Worm (Caenorhabditis elegans): Measurements from ENCODE around the gene coh-1.

Gene coh-1

DNA sequence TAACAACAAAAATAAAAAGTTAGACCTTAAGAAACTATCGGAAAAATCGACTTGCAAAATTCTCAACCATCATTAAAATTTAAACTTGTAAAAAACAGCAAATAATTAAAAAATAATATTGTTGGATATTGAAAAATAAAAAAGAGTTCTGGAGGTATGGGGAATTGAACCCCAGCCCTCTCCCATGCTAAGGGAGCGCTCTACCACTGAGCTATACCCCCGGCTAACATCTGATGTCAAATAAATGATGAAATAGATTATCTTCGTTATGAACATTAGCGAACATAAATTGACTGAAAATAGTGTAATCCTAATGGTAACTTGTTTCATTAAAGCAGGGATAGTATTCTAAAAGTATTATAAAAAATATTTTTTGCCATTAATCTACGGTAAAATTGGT is 32.3 kb upstream of the coh-1 start (continued):
- no peak for TF ChIP-seq ceh-58 (GFP tag; IDR thresholded peaks at IDR 0.05)
- TF ChIP-seq lin-26 (GFP tag; IDR thresholded peaks at IDR 0.05): peak; percentile 88
- no peak for TF ChIP-seq nhr-27 (tag; optimal IDR thresholded peaks at IDR 0.05)
- no peak for TF ChIP-seq ekl-4 (GFP tag; IDR thresholded peaks at IDR 0.05)
- TF ChIP-seq ceh-91 (GFP tag; IDR thresholded peaks at IDR 0.05): no peak
- TF ChIP-seq him-1 (tag; optimal IDR thresholded peaks at IDR 0.05): peak; percentile 65
- no peak for TF ChIP-seq madf-8 (GFP tag; conservative IDR thresholded peaks at IDR 0.05)
- no peak for TF ChIP-seq rcor-1 (GFP tag; IDR thresholded peaks at IDR 0.05)
- TF ChIP-seq attf-5 (GFP tag; optimal IDR thresholded peaks at IDR 0.05): peak; percentile 7
- no peak for TF ChIP-seq bed-1 (GFP tag; IDR thresholded peaks at IDR 0.05)
- TF ChIP-seq aptf-3 (GFP tag; IDR thresholded peaks at IDR 0.05): no peak
- TF ChIP-seq nfya-1 (tag; optimal IDR thresholded peaks at IDR 0.05; ENCODE audit: borderline replicate concordance, insufficient read depth): no peak
- TF ChIP-seq sptf-2 (GFP tag; optimal IDR thresholded peaks at IDR 0.05): no peak
- TF ChIP-seq ztf-22 (GFP tag; optimal IDR thresholded peaks at IDR 0.05): no peak
- TF ChIP-seq F33H1.4 (GFP tag; IDR thresholded peaks at IDR 0.05): no peak
- TF ChIP-seq egrh-3 (GFP tag; IDR thresholded peaks at IDR 0.05): no peak
- peak; percentile 90 for TF ChIP-seq tbp1 (GFP tag; optimal IDR thresholded peaks at IDR 0.05)
- TF ChIP-seq egl-18 (GFP tag; IDR thresholded peaks at IDR 0.05): no peak
- TF ChIP-seq hlh-26 (GFP tag; conservative IDR thresholded peaks at IDR 0.05): no peak
- TF ChIP-seq chd-7 (tag; optimal IDR thresholded peaks at IDR 0.05): no peak
- no peak for TF ChIP-seq ets-4 (GFP tag; optimal IDR thresholded peaks at IDR 0.05)
- TF ChIP-seq snpc-1.1 (tag; optimal IDR thresholded peaks at IDR 0.05; ENCODE audit: insufficient read depth): no peak
- TF ChIP-seq cebp-2 (GFP tag; IDR thresholded peaks at IDR 0.05): no peak
- no peak for TF ChIP-seq sea-2 (GFP tag; IDR thresholded peaks at IDR 0.05)
- peak; percentile 61 for TF ChIP-seq mxl-1 (tag; optimal IDR thresholded peaks at IDR 0.05)
- TF ChIP-seq Y95B8A.8 (GFP tag; IDR thresholded peaks at IDR 0.05): no peak
- TF ChIP-seq tlf-1 (GFP tag; optimal IDR thresholded peaks at IDR 0.05): no peak
- TF ChIP-seq F39B2.1 (GFP tag; IDR thresholded peaks at IDR 0.05): no peak
- no peak for TF ChIP-seq T26A5.8 (tag; optimal IDR thresholded peaks at IDR 0.05)
- no peak for TF ChIP-seq lin-54 (GFP tag; optimal IDR thresholded peaks at IDR 0.05)
- no peak for TF ChIP-seq gei-17 (GFP tag; optimal IDR thresholded peaks at IDR 0.05)
- no peak for TF ChIP-seq cebp-1 (GFP tag; IDR thresholded peaks at IDR 0.05)
- no peak for TF ChIP-seq cebp-1 (tag; optimal IDR thresholded peaks at IDR 0.05)
- TF ChIP-seq let-607 (tag; optimal IDR thresholded peaks at IDR 0.05): no peak
- TF ChIP-seq hmg-20 (GFP tag; IDR thresholded peaks at IDR 0.05): no peak
- TF ChIP-seq Y56A3A.18 (GFP tag; IDR thresholded peaks at IDR 0.05): no peak
- TF ChIP-seq F55B11.4 (tag; optimal IDR thresholded peaks at IDR 0.05; ENCODE audit: borderline replicate concordance, insufficient read depth): no peak
- no peak for TF ChIP-seq atf-7 (tag; optimal IDR thresholded peaks at IDR 0.05)
- TF ChIP-seq B0261.1 (tag; optimal IDR thresholded peaks at IDR 0.05): peak; percentile 70
- no peak for TF ChIP-seq ceh-100 (GFP tag; IDR thresholded peaks at IDR 0.05)
- no peak for TF ChIP-seq attf-6 (GFP tag; IDR thresholded peaks at IDR 0.05)
- no peak for TF ChIP-seq lsy-27 (tag; optimal IDR thresholded peaks at IDR 0.05; ENCODE audit: borderline replicate concordance, insufficient read depth)
- no peak for TF ChIP-seq lir-1 (GFP tag; conservative IDR thresholded peaks at IDR 0.05)
- TF ChIP-seq F22D6.2 (tag; optimal IDR thresholded peaks at IDR 0.05): no peak
- TF ChIP-seq ZK185.1 (tag; optimal IDR thresholded peaks at IDR 0.05; ENCODE audit: poor library complexity, severe bottlenecking): peak; percentile 51
- TF ChIP-seq madf-6 (GFP tag; IDR thresholded peaks at IDR 0.05): no peak
- peak; percentile 51; the same call in 1 of the 2 replicates for TF ChIP-seq pbrm-1 (GFP tag; IDR thresholded peaks at IDR 0.05)
- TF ChIP-seq dpl-1 (GFP tag; optimal IDR thresholded peaks at IDR 0.05): no peak
- no peak for TF ChIP-seq ceh-27 (GFP tag; optimal IDR thresholded peaks at IDR 0.05)

Measured in whole organism, young adult.